Fruit fly (Drosophila melanogaster) whole organism, prepupa: Measurements from ENCODE around the gene psd.

ENCODE experiments used
- CG10669 ChIP-seq: fragments of 200-800 bp; sonication (Bioruptor generic); optimal IDR thresholded peaks from 3 replicates; lab custom pipeline; 2018; ENCODE audit warnings: missing biosample characterization, mild to moderate bottlenecking, missing genetic modification characterization, moderate library complexity
- CG11294 ChIP-seq: fragments of 200-800 bp; sonication (Bioruptor generic); IDR thresholded peaks from 2 replicates; pipeline ENCODE4 v1.3.6; 2022; ENCODE audit warnings: missing biosample characterization, missing genetic modification characterization
- CG31627 ChIP-seq: fragments of 200-800 bp; sonication (Bioruptor generic); optimal IDR thresholded peaks from 3 replicates; lab custom pipeline; 2016; ENCODE audit warnings: missing biosample characterization, missing genetic modification characterization
- CG4318 ChIP-seq: fragments of 200-800 bp; sonication (Bioruptor generic); optimal IDR thresholded peaks from 3 replicates; lab custom pipeline; 2017; ENCODE audit warnings: missing biosample characterization, mild to moderate bottlenecking, missing genetic modification characterization
- CG9139 ChIP-seq: fragments of 200-800 bp; sonication (Bioruptor generic); optimal IDR thresholded peaks from 3 replicates; lab custom pipeline; 2017; ENCODE audit warnings: missing biosample characterization, mild to moderate bottlenecking, missing genetic modification characterization
- lz ChIP-seq: fragments of 200-800 bp; sonication (Bioruptor generic); optimal IDR thresholded peaks from 3 replicates; lab custom pipeline; 2016; ENCODE audit warnings: missing biosample characterization, missing genetic modification characterization

DNA sequence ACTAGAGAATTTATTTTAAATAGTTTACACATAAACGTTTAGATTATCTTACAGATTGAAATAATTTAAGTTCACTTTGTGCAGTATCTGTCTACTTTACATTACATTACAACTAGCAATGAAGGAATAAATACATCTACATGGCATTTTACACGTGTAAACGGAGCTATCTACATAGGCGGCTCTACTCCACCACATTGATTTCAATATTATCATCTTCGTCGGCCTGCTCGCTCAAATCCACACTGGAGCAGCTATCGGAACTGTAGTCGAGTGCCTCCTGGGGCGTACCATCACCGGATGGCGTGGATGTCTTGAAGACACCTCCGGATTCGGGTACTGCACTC lies 48.3 kb upstream of the psd start:
- TF ChIP-seq lz (GFP tag; lab: Kevin White, UChicago) (no peak), CG9139 (GFP tag; lab: Kevin White, UChicago) (no peak), CG10669 (GFP tag; lab: Kevin White, UChicago) (no peak), CG11294 (no peak), CG4318 (GFP tag; lab: Kevin White, UChicago) (no peak), CG31627 (no peak)
